Fruit fly (Drosophila melanogaster) whole organism, embryonic: Measurements from ENCODE around the gene Piezo.

ENCODE experiments used
- Adf1 ChIP-seq: fragments of 200-800 bp; sonication (Bioruptor generic); IDR thresholded peaks from 2 replicates; pipeline ENCODE4 v1.3.6; 2022; ENCODE audit warnings: missing biosample characterization, missing genetic modification characterization
- CG10321 ChIP-seq: fragments of 200-800 bp; sonication (Bioruptor generic); IDR thresholded peaks from 2 replicates; pipeline ENCODE4 v1.3.6; 2022; ENCODE audit warnings: missing biosample characterization, missing genetic modification characterization
- CG11085 ChIP-seq: fragments of 200-800 bp; sonication (Bioruptor generic); IDR thresholded peaks from 2 replicates; pipeline ENCODE4 v1.3.6; 2022; ENCODE audit warnings: missing biosample characterization, missing genetic modification characterization
- CG11504 ChIP-seq: fragments of 200-800 bp; sonication (Bioruptor generic); optimal IDR thresholded peaks from 3 replicates; lab custom pipeline; 2019; ENCODE audit warnings: missing biosample characterization, mild to moderate bottlenecking, missing genetic modification characterization, moderate library complexity
- CG12104 ChIP-seq: fragments of 200-800 bp; sonication (Bioruptor generic); optimal IDR thresholded peaks from 3 replicates; lab custom pipeline; 2016; ENCODE audit warnings: missing biosample characterization, missing genetic modification characterization
- CG12769 ChIP-seq: fragments of 200-800 bp; sonication (Bioruptor generic); optimal IDR thresholded peaks from 2 replicates; lab custom pipeline; 2019; ENCODE audit warnings: missing biosample characterization, mild to moderate bottlenecking, missing genetic modification characterization, moderate library complexity
- CG13123 ChIP-seq: fragments of 200-800 bp; sonication (Bioruptor generic); optimal IDR thresholded peaks from 2 replicates; lab custom pipeline; 2016; ENCODE audit warnings: missing biosample characterization, missing genetic modification characterization
- CG13287 ChIP-seq: fragments of 200-800 bp; sonication (Bioruptor generic); IDR thresholded peaks from 2 replicates; pipeline ENCODE4 v1.3.6; 2022; ENCODE audit warnings: missing biosample characterization, missing genetic modification characterization; ENCODE audit not compliant: partially characterized antibody
- CG14014 ChIP-seq: fragments of 200-800 bp; sonication (Bioruptor generic); IDR thresholded peaks from 2 replicates; pipeline ENCODE4 v1.3.6; 2022; ENCODE audit warnings: missing biosample characterization, missing genetic modification characterization
- CG1792 ChIP-seq: fragments of 200-800 bp; sonication (Bioruptor generic); optimal IDR thresholded peaks from 2 replicates; lab custom pipeline; 2016; ENCODE audit warnings: missing biosample characterization, missing genetic modification characterization
- CG2875 ChIP-seq: fragments of 200-800 bp; sonication (Bioruptor generic); optimal IDR thresholded peaks from 2 replicates; lab custom pipeline; 2017; ENCODE audit warnings: missing biosample characterization, mild to moderate bottlenecking, missing genetic modification characterization, missing genetic modification reagents
- CG34376 ChIP-seq: fragments of 200-800 bp; sonication (Bioruptor generic); optimal IDR thresholded peaks from 2 replicates; lab custom pipeline; 2018; ENCODE audit warnings: missing biosample characterization, mild to moderate bottlenecking, missing genetic modification characterization
- CG7745 ChIP-seq: fragments of 200-800 bp; sonication (Bioruptor generic); optimal IDR thresholded peaks from 2 replicates; lab custom pipeline; 2018; ENCODE audit warnings: missing biosample characterization, mild to moderate bottlenecking, missing genetic modification characterization, moderate library complexity
- CG8765 ChIP-seq: fragments of 200-800 bp; sonication (Bioruptor generic); IDR thresholded peaks from 2 replicates; pipeline ENCODE4 v1.3.6; 2022; ENCODE audit warnings: missing biosample characterization, missing genetic modification characterization
- CG9876 ChIP-seq: fragments of 200-800 bp; sonication (Bioruptor generic); optimal IDR thresholded peaks from 2 replicates; lab custom pipeline; 2016; ENCODE audit warnings: missing biosample characterization, missing genetic modification characterization
- D19A ChIP-seq: fragments of 200-800 bp; optimal IDR thresholded peaks from 3 replicates; lab custom pipeline; 2019; ENCODE audit warnings: missing biosample characterization, mild to moderate bottlenecking, missing genetic modification characterization, moderate library complexity
- Eip74EF ChIP-seq, 2 experiments: fragments of 200-800 bp in 1 of 2; fragments of >200 bp in 1 of 2; sonication (Bioruptor generic) in 1 of 2; optimal IDR thresholded peaks; 2 replicates each; lab custom pipeline; 2017 to 2019; ENCODE audit warnings: missing biosample characterization in 2 of 2, missing genetic modification characterization in 2 of 2, mild to moderate bottlenecking in 1 of 2, moderate library complexity in 1 of 2
- Ets65A ChIP-seq: fragments of 200-800 bp; sonication (Bioruptor generic); peaks from one replicate; lab custom pipeline; 2016; ENCODE audit warnings: missing biosample characterization, missing genetic modification characterization
- Ets97D ChIP-seq: fragments of 200-800 bp; sonication (Bioruptor generic); optimal IDR thresholded peaks from 3 replicates; lab custom pipeline; 2016; ENCODE audit warnings: missing biosample characterization, missing genetic modification characterization
- Fer1 ChIP-seq: fragments of 200-800 bp; sonication (Bioruptor generic); optimal IDR thresholded peaks from 2 replicates; lab custom pipeline; 2017; ENCODE audit warnings: missing biosample characterization, mild to moderate bottlenecking, missing genetic modification characterization
- GATAe ChIP-seq: fragments of 200-800 bp; sonication (Bioruptor generic); conservative IDR thresholded peaks from 2 replicates; pipeline ENCODE4 v1.3.6; 2022; ENCODE audit warnings: missing biosample characterization, missing genetic modification characterization
- HmgD ChIP-seq: fragments of 200-800 bp; sonication (Bioruptor generic); optimal IDR thresholded peaks from 3 replicates; lab custom pipeline; 2016; ENCODE audit warnings: missing biosample characterization, missing genetic modification characterization
- Hmr ChIP-seq: fragments of 200-800 bp; sonication (Bioruptor generic); optimal IDR thresholded peaks from 3 replicates; lab custom pipeline; 2017; ENCODE audit warnings: mild to moderate bottlenecking, missing biosample characterization, missing genetic modification reagents, missing genetic modification characterization
- Med ChIP-seq: fragments of 200-800 bp; sonication (Bioruptor generic); peaks from one replicate; lab custom pipeline; 2016; ENCODE audit warnings: missing biosample characterization, missing genetic modification characterization, mild to moderate bottlenecking, inconsistent platforms, moderate library complexity
- Ptx1 ChIP-seq: fragments of 200-800 bp; sonication (Bioruptor generic); IDR thresholded peaks from 2 replicates; pipeline ENCODE4 v1.3.6; 2022; ENCODE audit warnings: missing biosample characterization, missing genetic modification characterization
- Sin3A ChIP-seq: fragments of >200 bp; optimal IDR thresholded peaks from 2 replicates; lab custom pipeline; 2018
- Spps ChIP-seq: fragments of 200-800 bp; sonication (Bioruptor generic); optimal IDR thresholded peaks from 2 replicates; lab custom pipeline; 2018; ENCODE audit warnings: missing biosample characterization, mild to moderate bottlenecking, missing genetic modification characterization
- chinmo ChIP-seq: fragments of 200-800 bp; sonication (Bioruptor generic); IDR thresholded peaks from 4 replicates; pipeline ENCODE4 v1.3.6; 2022; ENCODE audit warnings: missing biosample characterization, missing genetic modification characterization; ENCODE audit not compliant: partially characterized antibody
- chn ChIP-seq: fragments of 200-800 bp; sonication (Bioruptor generic); optimal IDR thresholded peaks from 2 replicates; lab custom pipeline; 2016; ENCODE audit warnings: missing biosample characterization, missing genetic modification characterization
- crp ChIP-seq, 2 experiments: fragments of 200-800 bp; sonication (Bioruptor generic); optimal IDR thresholded peaks; 2 replicates in 1 of 2; 3 replicates in 1 of 2; lab custom pipeline; 2017; ENCODE audit warnings: missing biosample characterization in 2 of 2, missing genetic modification characterization in 2 of 2, mild to moderate bottlenecking in 1 of 2, moderate library complexity in 1 of 2
- dpn ChIP-seq, 2 experiments: fragments of 200-800 bp; sonication (Bioruptor generic); optimal IDR thresholded peaks; 3 replicates each; lab custom pipeline; 2016; ENCODE audit warnings: missing biosample characterization in 2 of 2, missing genetic modification characterization in 2 of 2
- fru ChIP-seq: fragments of >200 bp; optimal IDR thresholded peaks from 2 replicates; lab custom pipeline; 2017
- hb ChIP-seq: fragments of 200-800 bp; sonication (Bioruptor generic); IDR thresholded peaks from 3 replicates; pipeline ENCODE4 v1.3.6; 2022; ENCODE audit warnings: missing biosample characterization, missing genetic modification characterization; ENCODE audit not compliant: partially characterized antibody
- nom ChIP-seq: fragments of 200-800 bp; sonication (Bioruptor generic); optimal IDR thresholded peaks from 2 replicates; lab custom pipeline; 2017; ENCODE audit warnings: missing biosample characterization, missing genetic modification characterization, mild to moderate bottlenecking, moderate library complexity, missing genetic modification reagents
- oc ChIP-seq: fragments of 200-800 bp; sonication (Bioruptor generic); optimal IDR thresholded peaks from 2 replicates; lab custom pipeline; 2018; ENCODE audit warnings: missing biosample characterization, mild to moderate bottlenecking, missing genetic modification characterization, moderate library complexity
- psq ChIP-seq: fragments of 200-800 bp; sonication (Bioruptor generic); optimal IDR thresholded peaks from 2 replicates; lab custom pipeline; 2017; ENCODE audit warnings: missing biosample characterization, missing genetic modification characterization
- rib ChIP-seq: fragments of 200-800 bp; sonication (Bioruptor generic); IDR thresholded peaks from 2 replicates; pipeline ENCODE4 v1.3.6; 2022; ENCODE audit warnings: missing biosample characterization, missing genetic modification characterization
- sd ChIP-seq: fragments of 200-800 bp; sonication (Bioruptor generic); optimal IDR thresholded peaks from 3 replicates; lab custom pipeline; 2018; ENCODE audit warnings: missing biosample characterization, mild to moderate bottlenecking, missing genetic modification characterization, moderate library complexity
- sens-2 ChIP-seq: fragments of 200-800 bp; sonication (Bioruptor generic); IDR thresholded peaks from 2 replicates; pipeline ENCODE4 v1.3.6; 2022; ENCODE audit warnings: missing biosample characterization, missing genetic modification characterization
- seq ChIP-seq: fragments of 200-800 bp; sonication (Bioruptor generic); IDR thresholded peaks from 2 replicates; pipeline ENCODE4 v1.3.6; 2022; ENCODE audit warnings: missing biosample characterization, missing genetic modification characterization
- sug ChIP-seq: fragments of 200-800 bp; optimal IDR thresholded peaks from 2 replicates; lab custom pipeline; 2019; ENCODE audit warnings: missing biosample characterization, mild to moderate bottlenecking, missing genetic modification characterization, moderate library complexity
- twi ChIP-seq: fragments of 200-800 bp; optimal IDR thresholded peaks from 2 replicates; lab custom pipeline; 2019; ENCODE audit warnings: missing biosample characterization, mild to moderate bottlenecking, missing genetic modification characterization, moderate library complexity
- vvl ChIP-seq: fragments of 200-800 bp; sonication (Bioruptor generic); IDR thresholded peaks from 2 replicates; pipeline ENCODE4 v1.3.6; 2022; ENCODE audit warnings: missing biosample characterization, missing genetic modification characterization
- yki ChIP-seq: fragments of >200 bp; optimal IDR thresholded peaks from 3 replicates; lab custom pipeline; 2018
- z ChIP-seq: fragments of 200-800 bp; sonication (Bioruptor generic); IDR thresholded peaks from 3 replicates; pipeline ENCODE4 v1.3.6; 2022; ENCODE audit warnings: missing biosample characterization, missing genetic modification characterization
- zen ChIP-seq: fragments of 200-800 bp; sonication (Bioruptor generic); optimal IDR thresholded peaks from 3 replicates; lab custom pipeline; 2018; ENCODE audit warnings: missing biosample characterization, mild to moderate bottlenecking, missing genetic modification characterization, moderate library complexity

The Piezo gene

DNA sequence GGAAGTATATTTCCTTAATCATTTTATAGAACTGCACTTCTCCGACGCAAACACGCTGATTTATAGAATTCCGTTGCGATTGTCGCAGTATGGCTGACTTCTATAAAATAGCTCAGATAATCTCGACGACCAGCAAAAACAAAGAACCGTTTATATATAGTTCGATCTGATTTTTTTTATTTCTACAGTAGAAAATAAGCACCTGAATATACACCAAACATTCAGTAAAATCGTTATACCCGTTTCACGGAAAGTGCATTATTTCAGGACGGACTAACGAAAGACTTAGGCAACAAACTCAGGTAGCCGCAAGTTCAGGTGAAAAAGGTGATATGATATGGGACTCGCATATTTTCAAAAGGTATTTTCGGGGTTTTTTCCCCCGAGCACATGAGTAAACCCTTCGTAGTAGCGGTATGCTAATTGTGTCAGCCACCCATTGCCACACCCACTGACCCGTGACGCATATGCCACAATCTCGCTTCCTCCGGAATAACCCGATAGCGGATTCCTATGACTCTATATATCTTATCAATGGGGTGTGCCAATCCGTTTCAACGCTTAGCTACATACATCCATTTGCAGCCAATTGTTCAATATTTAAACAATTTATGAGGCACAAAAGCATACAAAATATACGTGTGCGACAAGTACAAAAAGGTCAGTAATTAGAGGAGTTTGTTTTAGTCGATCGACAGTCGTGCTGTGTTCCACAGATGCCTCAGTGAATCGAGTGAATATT lies 17.6 kb upstream of the Piezo start, which contains the start of the genes CG42763 and CG43394 (continued):
- TF ChIP-seq chinmo (GFP tag; lab: Robert Waterston, UW) (no peak), CG8765 (GFP tag; lab: Robert Waterston, UW) (no peak), sens-2 (GFP tag; lab: Robert Waterston, UW) (no peak), yki (lab: Kevin White, UChicago) (no peak), HmgD (no peak), dpn (GFP tag; optimal IDR thresholded peaks at IDR 0.05; lab: Kevin White, UChicago) (no peak), CG1792 (no peak), zen (peak; percentile 38), rib (GFP tag; lab: Robert Waterston, UW) (no peak), D19A (tag; lab: Kevin White, UChicago) (peak; percentile 72), twi (tag; lab: Kevin White, UChicago) (peak; percentile 22), CG11085 (GFP tag; lab: Robert Waterston, UW) (no peak), CG11504 (tag; lab: Kevin White, UChicago) (no peak), CG7745 (tag; lab: Kevin White, UChicago) (no peak), chn (no peak)
- TF ChIP-seq, all 482 proteins: peak for 5

DNA sequence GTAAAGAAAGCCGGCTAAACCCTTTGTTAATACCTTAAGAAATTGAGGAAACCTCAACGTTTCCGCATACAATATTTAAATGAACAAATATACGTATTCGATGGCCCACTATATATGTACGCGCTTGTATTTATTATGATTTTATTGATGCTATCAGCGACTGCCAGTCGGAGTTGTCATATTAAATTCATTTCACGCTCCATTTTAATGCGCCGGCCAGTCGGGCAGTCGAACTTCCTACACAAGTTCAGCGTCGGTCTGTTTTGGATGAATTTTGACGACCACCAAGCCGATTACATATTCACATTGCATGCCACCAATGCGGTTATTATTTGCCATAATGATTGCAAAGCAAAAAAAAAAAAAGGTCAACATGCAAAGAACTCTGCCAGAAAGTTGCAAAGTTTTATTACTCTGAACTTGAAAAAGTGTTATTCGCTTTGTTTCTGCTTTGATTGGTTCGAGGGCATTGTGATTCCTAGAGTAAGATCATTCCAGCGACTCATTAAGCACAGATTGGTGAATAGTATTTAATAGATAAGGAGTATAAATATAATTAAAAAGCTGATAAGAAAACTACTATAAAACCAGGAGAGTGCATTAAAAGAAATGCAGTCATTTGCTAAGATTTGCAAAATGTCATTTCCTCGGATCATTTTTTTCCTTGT lies 15.7 kb upstream of the Piezo start, which contains the start of gene CG31606:
Gene CG31606 (plus strand): TSS at position 618 of the 668 bp plus-strand sequence.
- no peak for TF ChIP-seq CG2875 (GFP tag; lab: Kevin White, UChicago)
- no peak for TF ChIP-seq psq (GFP tag; lab: Kevin White, UChicago)
- TF ChIP-seq yki (lab: Kevin White, UChicago) = no peak
- peak in 1 of 2 experiments; percentile 75 for TF ChIP-seq Eip74EF (GFP tag; optimal IDR thresholded peaks at IDR 0.05; lab: Kevin White, UChicago)
- no peak for TF ChIP-seq Sin3A
- no peak for TF ChIP-seq seq (GFP tag; lab: Robert Waterston, UW)
- TF ChIP-seq Spps = no peak
- TF ChIP-seq vvl = peak; percentile 58; the same call in 1 of the 2 replicates
- no peak for TF ChIP-seq CG12104 (GFP tag; lab: Kevin White, UChicago)
- peak; percentile 24 for TF ChIP-seq Ets65A (GFP tag; lab: Kevin White, UChicago)
- no peak for TF ChIP-seq CG9876 (GFP tag; lab: Kevin White, UChicago)
- 0 out of 4 replicates have a peak, but pooled peaks have one; percentile 32 for TF ChIP-seq chinmo (GFP tag; lab: Robert Waterston, UW)

DNA sequence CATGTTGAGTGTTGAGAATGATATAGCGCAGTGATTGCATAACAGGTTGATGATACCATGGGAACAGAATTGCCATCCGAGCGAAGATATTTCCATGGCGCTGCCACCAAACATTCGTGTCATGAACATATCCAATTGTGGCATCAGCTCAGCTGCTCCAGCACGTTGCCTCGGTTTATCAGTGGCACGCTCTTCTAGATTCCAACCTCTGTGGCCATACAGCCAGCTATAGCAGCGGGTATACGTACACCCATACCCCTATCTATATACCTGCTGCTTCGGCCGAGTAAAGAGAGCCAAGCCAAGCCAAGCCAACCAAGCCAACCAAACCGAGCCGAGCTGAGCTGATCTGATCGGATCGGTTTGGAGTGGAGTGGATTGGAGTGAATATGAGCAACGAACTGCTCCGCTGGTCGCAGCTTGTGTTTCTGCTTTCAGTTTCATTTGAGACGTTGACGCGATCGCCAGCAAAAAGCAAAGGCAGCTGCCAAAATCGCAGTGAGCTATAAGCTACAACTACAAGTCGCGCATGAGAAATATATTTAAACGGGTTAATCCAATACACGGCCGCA lies 14.3 kb upstream of the Piezo start:
- TF ChIP-seq CG14014 (GFP tag; lab: Robert Waterston, UW) = no peak
- peak; percentile 77 for TF ChIP-seq Med (GFP tag; lab: Kevin White, UChicago)
- peak; percentile 29 for TF ChIP-seq oc (tag; lab: Kevin White, UChicago)
- no peak for TF ChIP-seq CG10321 (GFP tag; lab: Robert Waterston, UW)
- no peak for TF ChIP-seq hb (GFP tag; lab: Robert Waterston, UW)
- peak; percentile 11 for TF ChIP-seq sd (tag; lab: Kevin White, UChicago)
- no peak for TF ChIP-seq CG13123
- no peak for TF ChIP-seq Ets97D
- no peak for TF ChIP-seq Ptx1
- TF ChIP-seq GATAe (GFP tag; lab: Robert Waterston, UW) = no peak
- peak; percentile 27 for TF ChIP-seq CG12769 (tag; lab: Kevin White, UChicago)
- peak; percentile 14 for TF ChIP-seq CG34376 (GFP tag; lab: Kevin White, UChicago)
- peak; percentile 5 for TF ChIP-seq sug (tag; lab: Kevin White, UChicago)
- TF ChIP-seq nom = peak; percentile 64
- TF ChIP-seq Fer1 = peak; percentile 18
- TF ChIP-seq Eip74EF (GFP tag; optimal IDR thresholded peaks at IDR 0.05; lab: Kevin White, UChicago) = peak in 1 of 2 experiments; percentile 12
- TF ChIP-seq crp (GFP tag; optimal IDR thresholded peaks at IDR 0.05; lab: Kevin White, UChicago) = no peak
- TF ChIP-seq CG13287 (GFP tag; lab: Robert Waterston, UW) = 0 out of 2 replicates have a peak, but pooled peaks have one; percentile 11
- no peak for TF ChIP-seq fru (lab: Kevin White, UChicago)
- peak; percentile 92 for TF ChIP-seq z (GFP tag; lab: Robert Waterston, UW)
- TF ChIP-seq Adf1 (GFP tag; lab: Robert Waterston, UW) = no peak
- peak; percentile 4 for TF ChIP-seq Hmr (GFP tag; lab: Kevin White, UChicago)
